Fruit fly (Drosophila melanogaster): ENCODE results near the gene CG43725.

The CG43725 gene

DNA sequence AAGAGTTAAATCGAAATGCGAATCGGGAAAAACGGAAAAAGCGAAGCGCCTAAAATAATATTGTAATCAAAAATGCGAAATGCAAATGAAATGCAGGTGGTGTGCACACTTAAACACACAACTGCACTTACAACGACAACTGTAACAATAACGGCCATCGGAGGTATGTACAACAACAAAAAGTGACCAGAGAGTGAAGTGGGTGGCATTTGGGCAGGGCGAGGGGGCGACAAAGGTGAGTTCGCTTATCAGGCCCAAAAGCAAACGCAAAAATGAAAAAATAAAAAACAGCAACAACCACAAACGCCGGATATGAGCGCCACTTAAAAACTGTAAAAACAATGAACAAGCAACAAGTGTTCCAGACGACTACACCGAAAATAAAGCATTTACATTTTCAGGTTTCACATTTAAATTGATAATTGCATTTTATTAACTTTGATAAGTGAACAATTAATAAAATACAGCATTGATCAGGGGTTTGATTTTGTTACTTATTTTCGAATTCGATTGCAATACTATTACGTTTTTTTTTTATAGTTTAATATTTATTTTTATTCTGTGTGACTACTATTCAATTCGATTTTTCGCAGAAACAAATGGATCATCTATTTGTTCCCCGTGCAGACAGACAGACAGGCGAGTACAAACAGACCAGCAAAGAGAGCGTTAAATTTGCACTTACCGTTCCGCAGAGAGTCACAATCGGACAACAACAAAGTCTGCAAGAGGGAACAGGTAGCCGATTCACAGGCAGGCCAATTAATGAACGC is 10.0 kb upstream of the CG43725 start (continued):
- TF ChIP-seq CG15269 (tag; optimal IDR thresholded peaks at IDR 0.05) = peak; percentile 43
- peak; percentile 41; the same call in 1 of the 2 replicates for TF ChIP-seq sob (GFP tag; IDR thresholded peaks at IDR 0.05)
- no peak for TF ChIP-seq CG12104 (GFP tag; optimal IDR thresholded peaks at IDR 0.05)
- no peak for TF ChIP-seq pfk (GFP tag; optimal IDR thresholded peaks at IDR 0.05)
- peak; percentile 31 for TF ChIP-seq CG10147 (GFP tag; optimal IDR thresholded peaks at IDR 0.05)
- TF ChIP-seq bsh (GFP tag; optimal IDR thresholded peaks at IDR 0.05) = no peak
- peak; percentile 47 for TF ChIP-seq caup (GFP tag; optimal IDR thresholded peaks at IDR 0.05; ENCODE audit: severe bottlenecking)
- TF ChIP-seq CG2712 (tag; optimal IDR thresholded peaks at IDR 0.05) = peak; percentile 25
- TF ChIP-seq CG6689 (GFP tag; IDR thresholded peaks at IDR 0.05) = peak; percentile 42; the same call in 1 of the 2 replicates
- TF ChIP-seq Jarid2 (GFP tag; optimal IDR thresholded peaks at IDR 0.05) = no peak
- no peak for TF ChIP-seq crc (GFP tag; optimal IDR thresholded peaks at IDR 0.05)
- no peak for TF ChIP-seq Spps (tag; optimal IDR thresholded peaks at IDR 0.05)
- no peak for TF ChIP-seq br (optimal IDR thresholded peaks at IDR 0.05)
- TF ChIP-seq CG9817 (tag; optimal IDR thresholded peaks at IDR 0.05) = peak; percentile 34
- peak; percentile 26; the same call in 1 of the 2 replicates for TF ChIP-seq E2f1 (GFP tag; IDR thresholded peaks at IDR 0.05)
- no peak for TF ChIP-seq chif (GFP tag; optimal IDR thresholded peaks at IDR 0.05)
- TF ChIP-seq knrl (GFP tag; IDR thresholded peaks at IDR 0.05; ENCODE audit: partially characterized antibody) = no peak
- TF ChIP-seq Hr51 (GFP tag; optimal IDR thresholded peaks at IDR 0.05) = peak in 1 of 2 experiments; percentile 38
- TF ChIP-seq mld (GFP tag; IDR thresholded peaks at IDR 0.05; ENCODE audit: partially characterized antibody) = no peak
- peak; percentile 59; the same call in 1 of the 2 replicates for TF ChIP-seq lmd (GFP tag; IDR thresholded peaks at IDR 0.05)
- TF ChIP-seq sna (GFP tag; IDR thresholded peaks at IDR 0.05; ENCODE audit: partially characterized antibody) = no peak
- peak; percentile 49; the same call in 1 of the 2 replicates for TF ChIP-seq gsb (GFP tag; IDR thresholded peaks at IDR 0.05)
- TF ChIP-seq D19B (GFP tag; optimal IDR thresholded peaks at IDR 0.05) = peak; percentile 33
- 0 out of 2 replicates have a peak, but pooled peaks have one; percentile 28 for TF ChIP-seq ssp (GFP tag; IDR thresholded peaks at IDR 0.05)
- TF ChIP-seq dpn (GFP tag; optimal IDR thresholded peaks at IDR 0.05) = no peak
- TF ChIP-seq Nf-YC (tag; optimal IDR thresholded peaks at IDR 0.05) = no peak
- no peak for TF ChIP-seq CG16863 (GFP tag; optimal IDR thresholded peaks at IDR 0.05)
- TF ChIP-seq grau (tag; optimal IDR thresholded peaks at IDR 0.05) = peak; percentile 56
- TF ChIP-seq slou (GFP tag; optimal IDR thresholded peaks at IDR 0.05) = no peak
- no peak for TF ChIP-seq Optix (GFP tag; IDR thresholded peaks at IDR 0.05)
- 0 out of 2 replicates have a peak, but pooled peaks have one; percentile 45 for TF ChIP-seq CG43689 (GFP tag; IDR thresholded peaks at IDR 0.05)
- no peak for TF ChIP-seq crp (GFP tag; optimal IDR thresholded peaks at IDR 0.05)
- TF ChIP-seq CG30020 (tag; optimal IDR thresholded peaks at IDR 0.05) = no peak
- no peak for TF ChIP-seq B-H2 (GFP tag; optimal IDR thresholded peaks at IDR 0.05)
- TF ChIP-seq onecut (GFP tag; IDR thresholded peaks at IDR 0.05) = no peak
- TF ChIP-seq CG4854 (GFP tag; optimal IDR thresholded peaks at IDR 0.05) = no peak
- peak; percentile 11 for TF ChIP-seq CG4424 (GFP tag; optimal IDR thresholded peaks at IDR 0.05)
- TF ChIP-seq Ssrp (tag; optimal IDR thresholded peaks at IDR 0.05) = no peak
- TF ChIP-seq Bdp1 (GFP tag; optimal IDR thresholded peaks at IDR 0.05) = no peak
- no peak; the same call in 1 of the 2 replicates for TF ChIP-seq vvl (GFP tag; IDR thresholded peaks at IDR 0.05)
- no peak for TF ChIP-seq H15 (GFP tag; IDR thresholded peaks at IDR 0.05)
- peak; percentile 73 for TF ChIP-seq Hmr (GFP tag; optimal IDR thresholded peaks at IDR 0.05)
- TF ChIP-seq al (GFP tag; IDR thresholded peaks at IDR 0.05) = peak; percentile 17; the same call in 1 of the 2 replicates
- peak; percentile 56 for TF ChIP-seq tgo (GFP tag; IDR thresholded peaks at IDR 0.05)
- TF ChIP-seq ranshi (GFP tag; IDR thresholded peaks at IDR 0.05) = no peak
- TF ChIP-seq CG3065 (GFP tag; optimal IDR thresholded peaks at IDR 0.05) = no peak
- peak; percentile 58 for TF ChIP-seq CoRest (tag; optimal IDR thresholded peaks at IDR 0.05)
- peak; percentile 8 for TF ChIP-seq lbe (GFP tag; optimal IDR thresholded peaks at IDR 0.05)
